Fruit fly (Drosophila melanogaster): ENCODE results near the gene Ror.

DNA sequence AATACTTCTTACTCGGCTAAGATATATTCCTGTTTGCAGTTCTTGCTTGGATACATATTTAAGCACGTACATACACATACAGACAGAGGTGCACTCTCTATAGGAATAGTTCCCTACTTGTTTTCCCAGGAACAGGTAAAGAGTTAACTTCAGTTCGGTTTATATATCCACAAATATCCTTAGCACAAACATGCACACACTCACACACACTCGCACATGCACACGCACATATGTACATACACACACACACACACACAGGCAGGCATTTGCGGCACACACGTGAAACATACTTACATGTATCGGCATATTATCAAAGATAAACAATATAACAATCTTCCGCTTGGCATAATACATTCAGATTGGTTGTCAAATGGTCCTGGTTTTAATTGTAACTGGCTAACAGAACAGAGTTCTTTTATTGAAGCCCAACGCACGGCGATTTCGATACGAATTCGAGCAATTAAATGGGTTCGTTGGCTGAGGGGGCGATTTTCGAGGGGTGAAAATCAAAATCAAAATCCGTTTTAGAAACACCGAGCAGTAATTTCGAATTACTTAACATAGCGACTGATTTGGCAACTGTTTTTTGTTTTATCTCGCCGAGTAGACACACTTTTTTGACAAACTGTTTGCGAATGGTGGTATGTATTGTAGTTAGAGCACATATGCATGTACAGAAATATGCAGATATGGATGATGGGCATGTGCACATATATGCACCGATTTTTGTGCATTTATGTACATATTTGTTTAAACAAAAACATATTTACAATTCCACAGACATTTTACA lies 8.5 kb downstream of the Ror start:
- TF ChIP-seq CTCF (optimal IDR thresholded peaks at IDR 0.05) (no peak), CG8478 (optimal IDR thresholded peaks at IDR 0.05) (no peak)

Measured in S2 (cell line).